Fruit fly (Drosophila melanogaster) whole organism, embryonic: ENCODE data around the gene Son.

Source experiments
- CG10654 ChIP-seq: fragments of 200-800 bp; sonication (Bioruptor generic); optimal IDR thresholded peaks from 2 replicates; lab custom pipeline; 2016; ENCODE audit warnings: missing biosample characterization, missing genetic modification characterization
- CG12299 ChIP-seq: fragments of 200-800 bp; sonication (Bioruptor generic); optimal IDR thresholded peaks from 2 replicates; lab custom pipeline; 2018; ENCODE audit warnings: missing biosample characterization, mild to moderate bottlenecking, missing genetic modification characterization
- CG12391 ChIP-seq: fragments of 200-800 bp; sonication (Bioruptor generic); optimal IDR thresholded peaks from 3 replicates; lab custom pipeline; 2018; ENCODE audit warnings: missing biosample characterization, mild to moderate bottlenecking, missing genetic modification characterization, moderate library complexity
- CG13894 ChIP-seq: fragments of 200-800 bp; sonication (Bioruptor generic); optimal IDR thresholded peaks from 3 replicates; lab custom pipeline; 2018; ENCODE audit warnings: missing biosample characterization, mild to moderate bottlenecking, missing genetic modification characterization, moderate library complexity
- CG14441 ChIP-seq: fragments of 200-800 bp; sonication (Bioruptor generic); IDR thresholded peaks from 2 replicates; pipeline ENCODE4 v1.3.6; 2022; ENCODE audit warnings: missing biosample characterization, missing genetic modification characterization
- CG15269 ChIP-seq: fragments of 200-800 bp; sonication (Bioruptor generic); optimal IDR thresholded peaks from 2 replicates; lab custom pipeline; 2018; ENCODE audit warnings: missing biosample characterization, mild to moderate bottlenecking, missing genetic modification characterization, moderate library complexity
- CG17912 ChIP-seq: fragments of 200-800 bp; sonication (Bioruptor generic); optimal IDR thresholded peaks from 2 replicates; lab custom pipeline; 2018; ENCODE audit warnings: missing biosample characterization, mild to moderate bottlenecking, missing genetic modification characterization
- CG1832 ChIP-seq: fragments of 200-800 bp; sonication (Bioruptor generic); optimal IDR thresholded peaks from 2 replicates; lab custom pipeline; 2017; ENCODE audit warnings: missing biosample characterization, mild to moderate bottlenecking, missing genetic modification characterization, inconsistent platforms
- CG31388 ChIP-seq: fragments of 200-800 bp; sonication (Bioruptor generic); optimal IDR thresholded peaks from 2 replicates; lab custom pipeline; 2016; ENCODE audit warnings: missing biosample characterization, missing genetic modification characterization
- CG33557 ChIP-seq: fragments of 200-800 bp; sonication (Bioruptor generic); optimal IDR thresholded peaks from 2 replicates; lab custom pipeline; 2019; ENCODE audit warnings: missing biosample characterization, mild to moderate bottlenecking, missing genetic modification characterization, moderate library complexity
- CG3407 ChIP-seq: fragments of 200-800 bp; sonication (Bioruptor generic); optimal IDR thresholded peaks from 2 replicates; lab custom pipeline; 2018; ENCODE audit warnings: missing biosample characterization, mild to moderate bottlenecking, missing genetic modification characterization
- CG42726 ChIP-seq: fragments of 200-800 bp; sonication (Bioruptor generic); IDR thresholded peaks from 2 replicates; pipeline ENCODE4 v1.3.6; 2022; ENCODE audit warnings: missing biosample characterization, missing genetic modification characterization; ENCODE audit not compliant: partially characterized antibody
- CG4360 ChIP-seq: fragments of 200-800 bp; sonication (Bioruptor generic); IDR thresholded peaks from 2 replicates; pipeline ENCODE4 v1.3.6; 2022; ENCODE audit warnings: missing biosample characterization, missing genetic modification characterization
- CG5180 ChIP-seq: fragments of 200-800 bp; sonication (Bioruptor generic); optimal IDR thresholded peaks from 3 replicates; lab custom pipeline; 2017; ENCODE audit warnings: missing biosample characterization, missing genetic modification characterization, mild to moderate bottlenecking, moderate library complexity, missing genetic modification reagents
- CG7372 ChIP-seq: fragments of 200-800 bp; sonication (Bioruptor generic); IDR thresholded peaks from 2 replicates; pipeline ENCODE4 v1.3.6; 2022; ENCODE audit warnings: missing biosample characterization, missing genetic modification characterization
- CG7987 ChIP-seq: fragments of 200-800 bp; sonication (Bioruptor generic); optimal IDR thresholded peaks from 2 replicates; lab custom pipeline; 2018; ENCODE audit warnings: missing biosample characterization, mild to moderate bottlenecking, missing genetic modification characterization, moderate library complexity
- CG8359 ChIP-seq: fragments of 200-800 bp; sonication (Bioruptor generic); optimal IDR thresholded peaks from 2 replicates; lab custom pipeline; 2017; ENCODE audit warnings: missing biosample characterization, mild to moderate bottlenecking, missing genetic modification characterization, borderline replicate concordance
- CG9727 ChIP-seq: fragments of 200-800 bp; sonication (Bioruptor generic); optimal IDR thresholded peaks from 3 replicates; lab custom pipeline; 2017; ENCODE audit warnings: missing biosample characterization, mild to moderate bottlenecking, missing genetic modification characterization
- CTCF ChIP-seq: fragments of 200-800 bp; sonication (Bioruptor generic); optimal IDR thresholded peaks from 2 replicates; lab custom pipeline; 2017; ENCODE audit warnings: missing biosample characterization, mild to moderate bottlenecking, missing genetic modification characterization, moderate library complexity
- D ChIP-seq, 2 experiments: fragments of 200-800 bp in 1 of 2; fragments of >200 bp in 1 of 2; sonication (Bioruptor generic) in 1 of 2; optimal IDR thresholded peaks; 2 replicates in 1 of 2; 3 replicates in 1 of 2; lab custom pipeline; 2017; ENCODE audit warnings: mild to moderate bottlenecking in 1 of 2, missing biosample characterization in 1 of 2, missing genetic modification characterization in 1 of 2, missing genetic modification reagents in 1 of 2
- Elba2 ChIP-seq: fragments of 200-800 bp; sonication (Bioruptor generic); optimal IDR thresholded peaks from 3 replicates; lab custom pipeline; 2016; ENCODE audit warnings: missing biosample characterization, missing genetic modification characterization
- H15 ChIP-seq: fragments of 200-800 bp; sonication (Bioruptor generic); IDR thresholded peaks from 3 replicates; pipeline ENCODE4 v1.3.6; 2022; ENCODE audit warnings: missing biosample characterization, missing genetic modification characterization
- HLH3B ChIP-seq: fragments of 200-800 bp; sonication (Bioruptor generic); IDR thresholded peaks from 2 replicates; pipeline ENCODE4 v1.3.6; 2022; ENCODE audit warnings: missing biosample characterization, missing genetic modification characterization
- Jarid2 ChIP-seq: fragments of 200-800 bp; sonication (Bioruptor generic); optimal IDR thresholded peaks from 3 replicates; lab custom pipeline; 2017; ENCODE audit warnings: mild to moderate bottlenecking, missing biosample characterization, missing genetic modification reagents, missing genetic modification characterization
- MTF-1 ChIP-seq: fragments of 200-800 bp; sonication (Bioruptor generic); optimal IDR thresholded peaks from 2 replicates; lab custom pipeline; 2018; ENCODE audit warnings: missing biosample characterization, mild to moderate bottlenecking, missing genetic modification characterization, borderline replicate concordance
- Nf-YC ChIP-seq: fragments of 200-800 bp; optimal IDR thresholded peaks from 3 replicates; lab custom pipeline; 2019; ENCODE audit warnings: missing biosample characterization, mild to moderate bottlenecking, missing genetic modification characterization, moderate library complexity
- Scr ChIP-seq: fragments of 200-800 bp; sonication (Bioruptor generic); IDR thresholded peaks from 2 replicates; pipeline ENCODE4 v1.3.6; 2022; ENCODE audit warnings: missing biosample characterization, missing genetic modification characterization; ENCODE audit not compliant: partially characterized antibody
- Vsx1 ChIP-seq: fragments of 200-800 bp; sonication (Bioruptor generic); optimal IDR thresholded peaks from 2 replicates; lab custom pipeline; 2017; ENCODE audit warnings: missing biosample characterization, mild to moderate bottlenecking, missing genetic modification characterization, missing genetic modification reagents
- Xbp1 ChIP-seq: fragments of 200-800 bp; sonication (Bioruptor generic); optimal IDR thresholded peaks from 3 replicates; lab custom pipeline; 2016; ENCODE audit warnings: missing biosample characterization, mild to moderate bottlenecking, missing genetic modification characterization
- ase ChIP-seq: fragments of 200-800 bp; sonication (Bioruptor generic); IDR thresholded peaks from 3 replicates; pipeline ENCODE4 v1.3.6; 2022; ENCODE audit warnings: missing biosample characterization, missing genetic modification characterization
- ato ChIP-seq: fragments of 200-800 bp; sonication (Bioruptor generic); IDR thresholded peaks from 2 replicates; pipeline ENCODE4 v1.3.6; 2022; ENCODE audit warnings: missing biosample characterization, missing genetic modification characterization; ENCODE audit not compliant: partially characterized antibody
- chif ChIP-seq, 2 experiments: fragments of 200-800 bp; sonication (Bioruptor generic); optimal IDR thresholded peaks; 3 replicates each; lab custom pipeline; 2016; ENCODE audit warnings: missing biosample characterization in 2 of 2, missing genetic modification characterization in 2 of 2
- corto ChIP-seq: fragments of 200-800 bp; sonication (Bioruptor generic); optimal IDR thresholded peaks from 2 replicates; lab custom pipeline; 2016; ENCODE audit warnings: missing biosample characterization, mild to moderate bottlenecking, missing genetic modification characterization, moderate library complexity
- dan ChIP-seq: fragments of 200-800 bp; sonication (Bioruptor generic); IDR thresholded peaks from 2 replicates; pipeline ENCODE4 v1.3.6; 2022; ENCODE audit warnings: missing biosample characterization, missing genetic modification characterization
- dimm ChIP-seq: fragments of 200-800 bp; sonication (Bioruptor generic); IDR thresholded peaks from 2 replicates; pipeline ENCODE4 v1.3.6; 2022; ENCODE audit warnings: missing biosample characterization, missing genetic modification characterization
- dysf ChIP-seq: fragments of 200-800 bp; sonication (Bioruptor generic); IDR thresholded peaks from 3 replicates; pipeline ENCODE4 v1.3.6; 2022; ENCODE audit warnings: missing biosample characterization, missing genetic modification characterization
- exex ChIP-seq: fragments of 200-800 bp; sonication (Bioruptor generic); optimal IDR thresholded peaks from 4 replicates; lab custom pipeline; 2018; ENCODE audit warnings: missing biosample characterization, mild to moderate bottlenecking, missing genetic modification characterization, moderate library complexity
- gfzf ChIP-seq: fragments of 200-800 bp; sonication (Bioruptor generic); optimal IDR thresholded peaks from 2 replicates; lab custom pipeline; 2016; ENCODE audit warnings: missing biosample characterization, mild to moderate bottlenecking, missing genetic modification characterization, moderate library complexity
- grn ChIP-seq: fragments of 200-800 bp; sonication (Bioruptor generic); optimal IDR thresholded peaks from 3 replicates; lab custom pipeline; 2017; ENCODE audit warnings: missing biosample characterization, missing genetic modification characterization
- gro ChIP-seq: fragments of 200-800 bp; sonication (Bioruptor generic); optimal IDR thresholded peaks from 2 replicates; lab custom pipeline; 2016; ENCODE audit warnings: missing biosample characterization, missing genetic modification characterization
- jigr1 ChIP-seq: fragments of 200-800 bp; sonication (Bioruptor generic); IDR thresholded peaks from 3 replicates; pipeline ENCODE4 v1.3.6; 2022; ENCODE audit warnings: missing biosample characterization, missing genetic modification characterization
- klu ChIP-seq: fragments of 200-800 bp; sonication (Bioruptor generic); IDR thresholded peaks from 2 replicates; pipeline ENCODE4 v1.3.6; 2022; ENCODE audit warnings: missing biosample characterization, missing genetic modification characterization
- nerfin-2 ChIP-seq: fragments of 200-800 bp; sonication (Bioruptor generic); IDR thresholded peaks from 2 replicates; pipeline ENCODE4 v1.3.6; 2022; ENCODE audit warnings: missing biosample characterization, missing genetic modification characterization; ENCODE audit not compliant: partially characterized antibody
- org-1 ChIP-seq: fragments of 200-800 bp; sonication (Bioruptor generic); optimal IDR thresholded peaks from 2 replicates; lab custom pipeline; 2017; ENCODE audit warnings: missing biosample characterization, missing genetic modification characterization
- sd ChIP-seq: fragments of 200-800 bp; sonication (Bioruptor generic); optimal IDR thresholded peaks from 3 replicates; lab custom pipeline; 2018; ENCODE audit warnings: missing biosample characterization, mild to moderate bottlenecking, missing genetic modification characterization, moderate library complexity
- sens ChIP-seq: fragments of 200-800 bp; sonication (Bioruptor generic); peaks from one replicate; lab custom pipeline; 2016; ENCODE audit warnings: missing biosample characterization, missing genetic modification characterization
- stwl ChIP-seq: fragments of 200-800 bp; sonication (Bioruptor generic); optimal IDR thresholded peaks from 3 replicates; lab custom pipeline; 2018; ENCODE audit warnings: missing biosample characterization, mild to moderate bottlenecking, missing genetic modification characterization, moderate library complexity
- unpg ChIP-seq: fragments of 200-800 bp; sonication (Bioruptor generic); optimal IDR thresholded peaks from 3 replicates; lab custom pipeline; 2018; ENCODE audit warnings: missing biosample characterization, mild to moderate bottlenecking, missing genetic modification characterization, moderate library complexity
- zf30C ChIP-seq: fragments of 200-800 bp; sonication (Bioruptor generic); optimal IDR thresholded peaks from 3 replicates; lab custom pipeline; 2018; ENCODE audit warnings: missing biosample characterization, mild to moderate bottlenecking, missing genetic modification characterization

Son gene

dm6 chr3R:9550265-9551012, 27.4 kb upstream of the Son start (continued):
- TF ChIP-seq CG5180 (peak; percentile 40), CG31388 (GFP tag; lab: Kevin White, UChicago) (no peak), jigr1 (no peak), dan (no peak), unpg (GFP tag; lab: Kevin White, UChicago) (no peak), CG12299 (tag; lab: Kevin White, UChicago) (no peak), HLH3B (GFP tag; lab: Robert Waterston, UW) (no peak), CG4360 (GFP tag; lab: Robert Waterston, UW) (no peak), CG10654 (GFP tag; lab: Kevin White, UChicago) (no peak), ase (GFP tag; lab: Robert Waterston, UW) (no peak), grn (peak; percentile 50), stwl (no peak), CG8359 (GFP tag; lab: Kevin White, UChicago) (no peak), sens (no peak), gro (GFP tag; lab: Kevin White, UChicago) (no peak), dimm (no peak), klu (GFP tag; lab: Robert Waterston, UW) (no peak), Jarid2 (GFP tag; lab: Kevin White, UChicago) (no peak), CG12391 (tag; lab: Kevin White, UChicago) (peak; percentile 8), H15 (GFP tag; lab: Robert Waterston, UW) (no peak), zf30C (GFP tag; lab: Kevin White, UChicago) (no peak), CG9727 (GFP tag; lab: Kevin White, UChicago) (no peak), CG15269 (peak; percentile 27), ato (no peak), CG33557 (no peak), chif (GFP tag; optimal IDR thresholded peaks at IDR 0.05; lab: Kevin White, UChicago) (no peak), Elba2 (GFP tag; lab: Kevin White, UChicago) (no peak), dysf (GFP tag; lab: Robert Waterston, UW) (no peak), MTF-1 (GFP tag; lab: Kevin White, UChicago) (no peak), CG17912 (GFP tag; lab: Kevin White, UChicago) (no peak), org-1 (GFP tag; lab: Kevin White, UChicago) (no peak), CG7372 (GFP tag; lab: Robert Waterston, UW) (no peak), nerfin-2 (no peak), D (optimal IDR thresholded peaks at IDR 0.05; lab: Kevin White, UChicago) (no peak), D (GFP tag; optimal IDR thresholded peaks at IDR 0.05; lab: Kevin White, UChicago) (no peak), Scr (no peak), Nf-YC (no peak), CG13894 (no peak), exex (peak; percentile 39), CG7987 (peak; percentile 21), CG3407 (GFP tag; lab: Kevin White, UChicago) (no peak), gfzf (GFP tag; lab: Kevin White, UChicago) (no peak), sd (peak; percentile 61), Vsx1 (GFP tag; lab: Kevin White, UChicago) (no peak), CTCF (GFP tag; lab: Kevin White, UChicago) (no peak), CG42726 (GFP tag; lab: Robert Waterston, UW) (no peak), corto (GFP tag; lab: Kevin White, UChicago) (peak; percentile 42), CG14441 (GFP tag; lab: Robert Waterston, UW) (no peak), CG1832 (no peak), Xbp1 (GFP tag; lab: Kevin White, UChicago) (no peak)
